Fruit fly (Drosophila melanogaster) whole organism, adult: Measurements from ENCODE around the gene CG10208.

Experiments used
- CG11617 ChIP-seq: fragments of 200-800 bp; sonication (Bioruptor generic); optimal IDR thresholded peaks from 2 replicates; lab custom pipeline; 2017; ENCODE audit warnings: mild to moderate bottlenecking, missing biosample characterization, missing genetic modification reagents, missing genetic modification characterization
- CG12768 ChIP-seq: fragments of 200-800 bp; sonication (Bioruptor generic); optimal IDR thresholded peaks from 2 replicates; lab custom pipeline; 2017; ENCODE audit warnings: missing biosample characterization, missing genetic modification characterization, mild to moderate bottlenecking, moderate library complexity, missing genetic modification reagents
- CG14711 ChIP-seq: fragments of 200-800 bp; sonication (Bioruptor generic); optimal IDR thresholded peaks from 2 replicates; lab custom pipeline; 2018; ENCODE audit warnings: missing biosample characterization, mild to moderate bottlenecking, missing genetic modification characterization, moderate library complexity
- CG1620 ChIP-seq: fragments of 200-800 bp; sonication (Bioruptor generic); optimal IDR thresholded peaks from 2 replicates; lab custom pipeline; 2016; ENCODE audit warnings: missing biosample characterization, missing genetic modification characterization
- CG33017 ChIP-seq: fragments of 200-800 bp; sonication (Bioruptor generic); optimal IDR thresholded peaks from 2 replicates; lab custom pipeline; 2018; ENCODE audit warnings: missing biosample characterization, mild to moderate bottlenecking, missing genetic modification characterization, moderate library complexity
- CG5204 ChIP-seq: fragments of 200-800 bp; sonication (Bioruptor generic); optimal IDR thresholded peaks from 2 replicates; lab custom pipeline; 2016; ENCODE audit warnings: missing biosample characterization, missing genetic modification characterization
- CG7045 ChIP-seq: fragments of 200-800 bp; sonication (Bioruptor generic); optimal IDR thresholded peaks from 2 replicates; lab custom pipeline; 2017; ENCODE audit warnings: missing biosample characterization, mild to moderate bottlenecking, missing genetic modification characterization
- CG7101 ChIP-seq: fragments of 200-800 bp; sonication (Bioruptor generic); optimal IDR thresholded peaks from 2 replicates; lab custom pipeline; 2018; ENCODE audit warnings: missing biosample characterization, mild to moderate bottlenecking, missing genetic modification characterization, moderate library complexity
- Clk ChIP-seq: fragments of 200-800 bp; sonication (Bioruptor generic); optimal IDR thresholded peaks from 2 replicates; lab custom pipeline; 2017; ENCODE audit warnings: missing biosample characterization, missing genetic modification characterization
- Crg-1 ChIP-seq: fragments of 200-800 bp; sonication (Bioruptor generic); optimal IDR thresholded peaks from 2 replicates; lab custom pipeline; 2016; ENCODE audit warnings: missing biosample characterization, missing genetic modification characterization
- Hr96 ChIP-seq: fragments of 200-800 bp; sonication (Bioruptor generic); optimal IDR thresholded peaks from 2 replicates; lab custom pipeline; 2016; ENCODE audit warnings: missing biosample characterization, missing genetic modification characterization
- Mnt ChIP-seq: fragments of 200-800 bp; sonication (Bioruptor generic); optimal IDR thresholded peaks from 2 replicates; lab custom pipeline; 2016; ENCODE audit warnings: missing biosample characterization, mild to moderate bottlenecking, missing genetic modification characterization
- bab1 ChIP-seq: fragments of 200-800 bp; sonication (Bioruptor generic); optimal IDR thresholded peaks from 3 replicates; lab custom pipeline; 2019; ENCODE audit warnings: missing biosample characterization, mild to moderate bottlenecking, missing genetic modification characterization, moderate library complexity
- cic ChIP-seq: fragments of 200-800 bp; sonication (Bioruptor generic); optimal IDR thresholded peaks from 2 replicates; lab custom pipeline; 2017; ENCODE audit warnings: missing biosample characterization, mild to moderate bottlenecking, missing genetic modification characterization, moderate library complexity
- cnc ChIP-seq, 2 experiments: fragments of >200 bp; optimal IDR thresholded peaks; 2 replicates each; lab custom pipeline; 2017
- kay ChIP-seq: fragments of 200-800 bp; sonication (Bioruptor generic); peaks from one replicate; lab custom pipeline; 2016; ENCODE audit warnings: missing biosample characterization, missing genetic modification characterization, borderline replicate concordance
- ovo ChIP-seq: fragments of 200-800 bp; sonication (Bioruptor generic); optimal IDR thresholded peaks from 2 replicates; lab custom pipeline; 2016; ENCODE audit warnings: missing biosample characterization, missing genetic modification characterization
- pad ChIP-seq: fragments of 200-800 bp; sonication (Bioruptor generic); optimal IDR thresholded peaks from 3 replicates; lab custom pipeline; 2017; ENCODE audit warnings: missing biosample characterization, missing genetic modification characterization, mild to moderate bottlenecking, moderate library complexity, missing genetic modification reagents
- tj ChIP-seq: fragments of 200-800 bp; sonication (Bioruptor generic); optimal IDR thresholded peaks from 3 replicates; lab custom pipeline; 2017; ENCODE audit warnings: missing biosample characterization, mild to moderate bottlenecking, missing genetic modification characterization, moderate library complexity
- toe ChIP-seq: fragments of 200-800 bp; sonication (Bioruptor generic); optimal IDR thresholded peaks from 2 replicates; lab custom pipeline; 2016; ENCODE audit warnings: missing biosample characterization, missing genetic modification characterization

CG10208 gene

DNA sequence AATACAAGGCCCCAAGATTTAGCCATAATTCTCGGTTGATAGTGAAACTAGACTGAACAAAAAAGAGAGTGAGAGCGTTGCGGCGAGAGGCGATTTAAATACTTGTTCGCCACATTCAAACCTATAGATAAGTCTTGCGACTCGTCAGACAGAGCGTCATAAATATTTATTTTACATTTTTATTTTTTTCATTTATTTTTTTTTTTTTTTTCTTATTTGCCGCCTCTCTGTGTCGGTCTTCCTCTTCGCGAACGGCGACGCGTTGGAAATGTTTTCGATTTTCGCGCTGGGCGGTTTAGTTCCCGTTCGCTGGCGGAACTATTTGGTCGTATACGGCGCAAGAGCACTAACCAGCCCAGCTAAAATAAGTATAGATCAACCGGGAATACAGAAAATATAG is 45.8 kb downstream of the CG10208 start:
- peak; percentile 85 for TF ChIP-seq cic (GFP tag; lab: Kevin White, UChicago)
- TF ChIP-seq CG5204 (GFP tag; lab: Kevin White, UChicago), result peak; percentile 16
- no peak for TF ChIP-seq Hr96
- TF ChIP-seq Crg-1 (GFP tag; lab: Kevin White, UChicago), result no peak
- peak; percentile 26 for TF ChIP-seq CG7101 (tag; lab: Kevin White, UChicago)
- peak; percentile 96 for TF ChIP-seq kay (GFP tag; lab: Kevin White, UChicago)
- TF ChIP-seq pad (GFP tag; lab: Kevin White, UChicago), result no peak
- TF ChIP-seq CG11617 (GFP tag; lab: Kevin White, UChicago), result no peak
- peak; percentile 79 for TF ChIP-seq CG12768 (GFP tag; lab: Kevin White, UChicago)
- TF ChIP-seq CG33017 (tag; lab: Kevin White, UChicago), result peak; percentile 53
- TF ChIP-seq ovo, result peak; percentile 24
- no peak for TF ChIP-seq CG7045 (GFP tag; lab: Kevin White, UChicago)
- TF ChIP-seq tj (GFP tag; lab: Kevin White, UChicago), result peak; percentile 22
- TF ChIP-seq CG1620 (GFP tag; lab: Kevin White, UChicago), result no peak
- TF ChIP-seq cnc (optimal IDR thresholded peaks at IDR 0.05; lab: Kevin White, UChicago), result no peak
- TF ChIP-seq bab1 (GFP tag; lab: Kevin White, UChicago), result no peak
- TF ChIP-seq Mnt (GFP tag; lab: Kevin White, UChicago), result peak; percentile 62

- no peak for TF ChIP-seq Hr96
- no peak for TF ChIP-seq cic (GFP tag; lab: Kevin White, UChicago)
- no peak for TF ChIP-seq kay (GFP tag; lab: Kevin White, UChicago)
- TF ChIP-seq toe (GFP tag; lab: Kevin White, UChicago), result no peak
- no peak for TF ChIP-seq CG7101 (tag; lab: Kevin White, UChicago)
- TF ChIP-seq pad (GFP tag; lab: Kevin White, UChicago), result no peak
- TF ChIP-seq Mnt (GFP tag; lab: Kevin White, UChicago), result no peak
- TF ChIP-seq ovo, result no peak
- TF ChIP-seq CG12768 (GFP tag; lab: Kevin White, UChicago), result no peak
- TF ChIP-seq CG11617 (GFP tag; lab: Kevin White, UChicago), result no peak
- TF ChIP-seq bab1 (GFP tag; lab: Kevin White, UChicago), result no peak
- TF ChIP-seq CG5204 (GFP tag; lab: Kevin White, UChicago), result no peak
Measured at dm6 chr3R:23727657-23728056, 46.3 kb downstream of the CG10208 start.

- no peak for TF ChIP-seq cnc (optimal IDR thresholded peaks at IDR 0.05; lab: Kevin White, UChicago)
- no peak for TF ChIP-seq CG1620 (GFP tag; lab: Kevin White, UChicago)
- TF ChIP-seq Crg-1 (GFP tag; lab: Kevin White, UChicago), result no peak
- TF ChIP-seq cic (GFP tag; lab: Kevin White, UChicago), result no peak
- TF ChIP-seq pad (GFP tag; lab: Kevin White, UChicago), result peak; percentile 22
- TF ChIP-seq CG7101 (tag; lab: Kevin White, UChicago), result peak; percentile 76
- peak; percentile 79 for TF ChIP-seq CG14711
- peak; percentile 25 for TF ChIP-seq Mnt (GFP tag; lab: Kevin White, UChicago)
- TF ChIP-seq CG5204 (GFP tag; lab: Kevin White, UChicago), result peak; percentile 66
- TF ChIP-seq CG33017 (tag; lab: Kevin White, UChicago), result peak; percentile 87
- TF ChIP-seq kay (GFP tag; lab: Kevin White, UChicago), result peak; percentile 88
- TF ChIP-seq tj (GFP tag; lab: Kevin White, UChicago), result peak; percentile 13
- no peak for TF ChIP-seq Clk (GFP tag; lab: Kevin White, UChicago)
- peak; percentile 69 for TF ChIP-seq CG11617 (GFP tag; lab: Kevin White, UChicago)
- TF ChIP-seq CG12768 (GFP tag; lab: Kevin White, UChicago), result peak; percentile 49
- TF ChIP-seq CG7045 (GFP tag; lab: Kevin White, UChicago), result peak; percentile 78
- TF ChIP-seq toe (GFP tag; lab: Kevin White, UChicago), result peak; percentile 67
- TF ChIP-seq bab1 (GFP tag; lab: Kevin White, UChicago), result peak; percentile 20
- peak; percentile 4 for TF ChIP-seq Hr96
- TF ChIP-seq ovo, result no peak
Measured at dm6 chr3R:23726740-23727139, 47.2 kb downstream of the CG10208 start.

dm6 chr3R:23725711-23726349 is 48.1 kb downstream of the CG10208 start:
- no peak for TF ChIP-seq Hr96
- peak; percentile 32 for TF ChIP-seq CG12768 (GFP tag; lab: Kevin White, UChicago)
- no peak for TF ChIP-seq kay (GFP tag; lab: Kevin White, UChicago)
- TF ChIP-seq CG11617 (GFP tag; lab: Kevin White, UChicago), result no peak
- no peak for TF ChIP-seq Mnt (GFP tag; lab: Kevin White, UChicago)
- TF ChIP-seq CG7045 (GFP tag; lab: Kevin White, UChicago), result no peak

DNA sequence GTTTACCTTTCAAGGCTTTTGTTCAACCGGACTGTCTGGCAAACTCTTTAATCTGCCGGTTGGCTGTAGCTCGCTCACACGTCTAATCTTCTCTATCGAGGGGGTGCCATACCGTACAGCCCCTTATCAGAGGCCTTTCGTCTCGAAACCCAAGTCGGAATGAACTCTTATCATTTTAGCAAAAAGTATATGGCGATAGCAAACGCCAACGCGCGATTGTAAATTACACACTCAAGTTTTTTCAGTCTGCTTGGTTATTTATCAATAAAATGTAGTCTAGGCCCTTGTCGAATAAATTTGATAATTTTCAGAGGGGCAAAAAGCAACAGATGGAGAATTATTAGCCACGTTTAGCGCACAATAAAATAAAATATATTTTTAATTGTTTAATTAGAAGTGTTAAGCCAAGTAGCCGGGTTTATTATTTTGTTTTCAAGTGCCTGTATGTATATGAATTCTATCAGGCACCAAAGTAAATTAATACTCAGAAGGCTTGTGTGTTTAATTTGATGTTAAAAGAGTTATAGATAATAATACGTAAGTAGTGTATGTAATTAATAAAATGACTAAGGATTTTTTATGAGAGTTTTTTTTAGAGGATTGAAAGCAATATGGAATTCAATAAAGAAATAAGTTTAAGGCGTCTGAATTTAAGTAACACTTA is 49.0 kb downstream of the CG10208 start:
- no peak for TF ChIP-seq Clk (GFP tag; lab: Kevin White, UChicago)
- TF ChIP-seq CG5204 (GFP tag; lab: Kevin White, UChicago), result no peak
- TF ChIP-seq Mnt (GFP tag; lab: Kevin White, UChicago), result peak; percentile 34
- TF ChIP-seq CG7101 (tag; lab: Kevin White, UChicago), result no peak
- TF ChIP-seq bab1 (GFP tag; lab: Kevin White, UChicago), result no peak
- peak; percentile 18 for TF ChIP-seq CG12768 (GFP tag; lab: Kevin White, UChicago)
- no peak for TF ChIP-seq kay (GFP tag; lab: Kevin White, UChicago)
- TF ChIP-seq CG1620 (GFP tag; lab: Kevin White, UChicago), result no peak
- no peak for TF ChIP-seq CG7045 (GFP tag; lab: Kevin White, UChicago)
- no peak for TF ChIP-seq Crg-1 (GFP tag; lab: Kevin White, UChicago)
- TF ChIP-seq cic (GFP tag; lab: Kevin White, UChicago), result peak; percentile 90
- peak in 1 of 2 experiments; percentile 16 for TF ChIP-seq cnc (optimal IDR thresholded peaks at IDR 0.05; lab: Kevin White, UChicago)
- no peak for TF ChIP-seq CG11617 (GFP tag; lab: Kevin White, UChicago)
- no peak for TF ChIP-seq ovo
- TF ChIP-seq pad (GFP tag; lab: Kevin White, UChicago), result no peak
- no peak for TF ChIP-seq CG14711
- TF ChIP-seq toe (GFP tag; lab: Kevin White, UChicago), result no peak
- no peak for TF ChIP-seq Hr96
- peak; percentile 24 for TF ChIP-seq CG33017 (tag; lab: Kevin White, UChicago)
- TF ChIP-seq tj (GFP tag; lab: Kevin White, UChicago), result no peak
